Worm (Caenorhabditis elegans): Measurements from ENCODE around the gene clec-118.

DNA sequence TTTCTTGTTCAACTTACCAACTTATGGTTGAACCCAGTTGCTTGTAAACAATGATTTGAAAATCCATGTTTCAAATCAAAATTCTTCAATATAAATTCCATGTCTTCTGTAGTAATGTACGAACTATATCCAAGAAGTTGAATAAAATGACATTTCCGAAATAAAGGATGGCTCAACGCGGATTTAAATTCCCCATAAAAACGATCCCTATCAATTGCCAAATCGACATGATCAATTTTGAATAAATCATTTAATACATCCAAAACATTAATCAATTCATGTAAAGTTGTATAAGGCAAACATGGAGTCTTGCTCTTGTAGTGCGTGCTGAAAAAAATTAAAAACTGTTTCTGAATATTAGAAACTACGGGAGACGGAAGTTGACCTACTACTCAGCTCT, 21.2 kb downstream of the clec-118 start, which contains the start of gene W08F4.10:
- TF ChIP-seq W03F9.2 (tag; optimal IDR thresholded peaks at IDR 0.05) (no peak), him-1 (tag; optimal IDR thresholded peaks at IDR 0.05) (no peak)

Measured in whole organism, L4/young adult.